Fruit fly (Drosophila melanogaster) whole organism, wandering third instar larva: ENCODE measurements around the gene Osi16.

ENCODE experiments used
- CG32264 ChIP-seq: fragments of 200-800 bp; sonication (Bioruptor generic); optimal IDR thresholded peaks from 2 replicates; lab custom pipeline; 2016; ENCODE audit warnings: missing biosample characterization, missing genetic modification characterization
- CrebA ChIP-seq: fragments of 200-800 bp; sonication (Bioruptor generic); optimal IDR thresholded peaks from 2 replicates; lab custom pipeline; 2016; ENCODE audit warnings: missing biosample characterization, mild to moderate bottlenecking, missing genetic modification characterization, borderline replicate concordance
- Dfd ChIP-seq: fragments of >200 bp; optimal IDR thresholded peaks from 2 replicates; lab custom pipeline; 2017; ENCODE audit warnings: missing biosample characterization, missing genetic modification characterization
- GATAd ChIP-seq: sonication (Bioruptor generic); optimal IDR thresholded peaks from 2 replicates; lab custom pipeline; 2016; ENCODE audit warnings: missing biosample characterization, missing genetic modification characterization
- HLH106 ChIP-seq: fragments of 200-800 bp; optimal IDR thresholded peaks from 3 replicates; lab custom pipeline; 2019; ENCODE audit warnings: missing biosample characterization, mild to moderate bottlenecking, missing genetic modification characterization, moderate library complexity
- Hnf4 ChIP-seq: fragments of 200-800 bp; sonication (Bioruptor generic); optimal IDR thresholded peaks from 2 replicates; lab custom pipeline; 2016; ENCODE audit warnings: missing biosample characterization, mild to moderate bottlenecking, missing genetic modification characterization
- Hr78 ChIP-seq: fragments of >200 bp; optimal IDR thresholded peaks from 2 replicates; lab custom pipeline; 2017; ENCODE audit warnings: missing biosample characterization, missing genetic modification characterization
- Hr83 ChIP-seq: fragments of 200-300 bp; sonication (Bioruptor generic); optimal IDR thresholded peaks from 2 replicates; lab custom pipeline; 2016; ENCODE audit warnings: missing biosample characterization, mild to moderate bottlenecking, missing genetic modification characterization, moderate library complexity; ENCODE audit not compliant: poor library complexity, severe bottlenecking
- Jra ChIP-seq: sonication (Bioruptor generic); optimal IDR thresholded peaks from 2 replicates; lab custom pipeline; 2016; ENCODE audit warnings: missing biosample characterization, missing genetic modification characterization
- Mio ChIP-seq: sonication (Bioruptor generic); optimal IDR thresholded peaks from 2 replicates; lab custom pipeline; 2016; ENCODE audit warnings: missing biosample characterization, missing genetic modification characterization
- N ChIP-seq: fragments of >200 bp; optimal IDR thresholded peaks from 2 replicates; lab custom pipeline; 2018; ENCODE audit warnings: missing biosample characterization, missing external identifiers, missing genetic modification characterization
- Rel ChIP-seq, 2 experiments: fragments of 200-800 bp; sonication (Bioruptor generic) in 1 of 2; optimal IDR thresholded peaks; 2 replicates in 1 of 2; 3 replicates in 1 of 2; lab custom pipeline; 2016 to 2019; ENCODE audit warnings: mild to moderate bottlenecking in 2 of 2, missing biosample characterization in 2 of 2, missing genetic modification characterization in 2 of 2, moderate library complexity in 1 of 2
- Vsx2 ChIP-seq: fragments of 200-300, 225-300 bp; sonication (Bioruptor generic); optimal IDR thresholded peaks from 2 replicates; lab custom pipeline; 2018; ENCODE audit warnings: missing biosample characterization, missing genetic modification characterization; ENCODE audit not compliant: partially characterized antibody
- br ChIP-seq: fragments of 200-800 bp; sonication (Bioruptor generic); optimal IDR thresholded peaks from 2 replicates; lab custom pipeline; 2016; ENCODE audit warnings: missing biosample characterization, missing genetic modification characterization
- dl ChIP-seq, 2 experiments: fragments of 175-275, 200-275 bp in 1 of 2; fragments of 200-275 bp in 1 of 2; sonication (Bioruptor generic); optimal IDR thresholded peaks; lab custom pipeline; 2018; ENCODE audit warnings: mild to moderate bottlenecking in 2 of 2, missing biosample characterization in 2 of 2, missing genetic modification characterization in 2 of 2, moderate library complexity in 2 of 2; ENCODE audit not compliant: partially characterized antibody in 2 of 2, insufficient read depth in 1 of 2
- dmrt93B ChIP-seq: fragments of 200-800 bp; sonication (Bioruptor generic); optimal IDR thresholded peaks from 2 replicates; lab custom pipeline; 2018; ENCODE audit warnings: missing biosample characterization, mild to moderate bottlenecking, missing genetic modification characterization
- dsf ChIP-seq: sonication (Bioruptor generic); optimal IDR thresholded peaks from 2 replicates; lab custom pipeline; 2016; ENCODE audit warnings: missing biosample characterization, missing genetic modification characterization, borderline replicate concordance
- foxo ChIP-seq, 2 experiments: fragments of 200-800 bp; sonication (Bioruptor generic); optimal IDR thresholded peaks; 2 replicates in 1 of 2; 3 replicates in 1 of 2; lab custom pipeline; 2016 to 2017; ENCODE audit warnings: missing biosample characterization in 2 of 2, missing genetic modification characterization in 2 of 2
- h ChIP-seq: fragments of 200-800 bp; sonication (Bioruptor generic); optimal IDR thresholded peaks from 3 replicates; lab custom pipeline; 2016; ENCODE audit warnings: missing biosample characterization, mild to moderate bottlenecking, missing genetic modification characterization
- jim ChIP-seq: fragments of 175-275, 200-325 bp; sonication (Bioruptor generic); optimal IDR thresholded peaks from 2 replicates; lab custom pipeline; 2016; ENCODE audit warnings: missing biosample characterization, mild to moderate bottlenecking, missing genetic modification characterization
- rgr ChIP-seq: fragments of 200-800 bp; sonication (Bioruptor generic); optimal IDR thresholded peaks from 3 replicates; lab custom pipeline; 2016; ENCODE audit warnings: missing biosample characterization, mild to moderate bottlenecking, missing genetic modification characterization
- sage ChIP-seq: fragments of 200-800 bp; sonication (Bioruptor generic); optimal IDR thresholded peaks from 2 replicates; lab custom pipeline; 2016; ENCODE audit warnings: missing biosample characterization, mild to moderate bottlenecking, missing genetic modification characterization
- sv ChIP-seq: fragments of 200-800 bp; sonication (Bioruptor generic); optimal IDR thresholded peaks from 3 replicates; lab custom pipeline; 2016; ENCODE audit warnings: missing biosample characterization, missing genetic modification characterization
- usp ChIP-seq: fragments of >200 bp; optimal IDR thresholded peaks from 2 replicates; lab custom pipeline; 2017; ENCODE audit warnings: missing biosample characterization, missing genetic modification characterization
- woc ChIP-seq: sonication (Bioruptor generic); optimal IDR thresholded peaks from 2 replicates; lab custom pipeline; 2016; ENCODE audit warnings: missing biosample characterization, mild to moderate bottlenecking, missing genetic modification characterization

Osi16 gene

dm6 chr3R:6350755-6351154, 45.7 kb downstream of the Osi16 start, which contains the start of gene Pak:
TSS of gene Pak (plus strand) at chr3R:6350896.
- TF ChIP-seq GATAd (peak; percentile 15), Hr83 (GFP tag; lab: Kevin White, UChicago) (peak; percentile 91), Hnf4 (GFP tag; lab: Kevin White, UChicago) (peak; percentile 29), dl (GFP tag; optimal IDR thresholded peaks at IDR 0.05; lab: Kevin White, UChicago; ENCODE audit: insufficient read depth in 1 of 2, partially characterized antibody in 2 of 2) (no peak), woc (GFP tag; lab: Kevin White, UChicago) (peak; percentile 42)
- TF ChIP-seq, all 38 proteins: peak for 4

- TF ChIP-seq Mio (GFP tag; lab: Kevin White, UChicago) (no peak), CG32264 (GFP tag; lab: Kevin White, UChicago) (no peak)
Measured at dm6 chr3R:6351181-6351580, 46.1 kb downstream of the Osi16 start.

dm6 chr3R:6351696-6352378, 46.8 kb downstream of the Osi16 start:
- TF ChIP-seq usp (GFP tag; lab: Kevin White, UChicago) (no peak), rgr (GFP tag; lab: Kevin White, UChicago) (peak; percentile 18), foxo (GFP tag; optimal IDR thresholded peaks at IDR 0.05; lab: Kevin White, UChicago) (peak in 1 of 2 experiments; percentile 22), HLH106 (peak; percentile 2), Hr83 (GFP tag; lab: Kevin White, UChicago) (no peak), GATAd (no peak)

- TF ChIP-seq Mio (GFP tag; lab: Kevin White, UChicago): no peak
- no peak for TF ChIP-seq Jra
- TF ChIP-seq GATAd: no peak
- no peak for TF ChIP-seq jim (GFP tag; lab: Kevin White, UChicago)
- TF ChIP-seq woc (GFP tag; lab: Kevin White, UChicago): no peak
- no peak for TF ChIP-seq CrebA
- no peak for TF ChIP-seq N (GFP tag; lab: Kevin White, UChicago)
- no peak for TF ChIP-seq foxo (GFP tag; optimal IDR thresholded peaks at IDR 0.05; lab: Kevin White, UChicago)
- TF ChIP-seq Dfd: no peak
- TF ChIP-seq Vsx2 (GFP tag; lab: Kevin White, UChicago): no peak
- no peak for TF ChIP-seq sv (GFP tag; lab: Kevin White, UChicago)
- TF ChIP-seq Hnf4 (GFP tag; lab: Kevin White, UChicago): no peak
- TF ChIP-seq Hr78 (GFP tag; lab: Kevin White, UChicago): no peak
- TF ChIP-seq, all 38 proteins: peak for 0
Measured at dm6 chr3R:6352436-6352835, 47.4 kb downstream of the Osi16 start.

dm6 chr3R:6352893-6353623, 48.0 kb downstream of the Osi16 start:
- TF ChIP-seq CrebA (no peak), h (GFP tag; lab: Kevin White, UChicago) (peak; percentile 14), sv (GFP tag; lab: Kevin White, UChicago) (no peak), Hr78 (GFP tag; lab: Kevin White, UChicago) (no peak), Dfd (no peak), sage (GFP tag; lab: Kevin White, UChicago) (no peak), Mio (GFP tag; lab: Kevin White, UChicago) (no peak), Rel (GFP tag; optimal IDR thresholded peaks at IDR 0.05; lab: Kevin White, UChicago) (peak; percentile 28), Rel (tag; optimal IDR thresholded peaks at IDR 0.05; lab: Kevin White, UChicago) (peak; percentile 81), HLH106 (peak; percentile 23), woc (GFP tag; lab: Kevin White, UChicago) (no peak), rgr (GFP tag; lab: Kevin White, UChicago) (no peak), dl (GFP tag; optimal IDR thresholded peaks at IDR 0.05; lab: Kevin White, UChicago; ENCODE audit: insufficient read depth in 1 of 2, partially characterized antibody in 2 of 2) (peak in 1 of 2 experiments; percentile 40), Hr83 (GFP tag; lab: Kevin White, UChicago) (peak; percentile 55), dmrt93B (GFP tag; lab: Kevin White, UChicago) (no peak), br (GFP tag; lab: Kevin White, UChicago) (peak; percentile 9), dsf (GFP tag; lab: Kevin White, UChicago) (no peak), foxo (GFP tag; optimal IDR thresholded peaks at IDR 0.05; lab: Kevin White, UChicago) (peak in 1 of 2 experiments; percentile 10)
